Worm (Caenorhabditis elegans) whole organism, L4 larva: Measurements from ENCODE around the gene F26G1.5.
A peak's percentile ranks its signal among the peaks of the same experiment; 100 is the strongest.

Experiments used
- F37D6.2 ChIP-seq: sonication (generic microtip); optimal IDR thresholded peaks from 2 replicates; lab custom pipeline; 2016; ENCODE audit warnings: mild to moderate bottlenecking, missing genetic modification characterization, missing compliant biosample characterization
- F44E2.7 ChIP-seq: fragments of 200-800 bp; sonication (Bioruptor generic); IDR thresholded peaks from 2 replicates; pipeline ENCODE4 v2.1.2; 2022; ENCODE audit warnings: missing genetic modification characterization, missing compliant biosample characterization
- T20F7.1 ChIP-seq: fragments of 200-800 bp; sonication (Bioruptor generic); optimal IDR thresholded peaks from 2 replicates; lab custom pipeline; 2018; ENCODE audit warnings: mild to moderate bottlenecking, missing genetic modification characterization, missing compliant biosample characterization
- Y48G9A.11 ChIP-seq: fragments of 200-800 bp; sonication (Bioruptor generic); IDR thresholded peaks from 2 replicates; pipeline ENCODE4 v1.3.6; 2022; ENCODE audit warnings: missing genetic modification reagents, missing genetic modification characterization, missing compliant biosample characterization
- Y5F2A.4 ChIP-seq: fragments of 200-800 bp; sonication (Bioruptor generic); optimal IDR thresholded peaks from 2 replicates; lab custom pipeline; 2018; ENCODE audit warnings: mild to moderate bottlenecking, missing genetic modification characterization, missing compliant biosample characterization
- ZK546.5 ChIP-seq, 2 experiments: sonication (generic microtip); optimal IDR thresholded peaks; 2 replicates each; lab custom pipeline; 2017; ENCODE audit warnings: missing biosample characterization in 2 of 2, missing genetic modification characterization in 2 of 2
- aha-1 ChIP-seq: fragments of 150-350 bp; peaks from one replicate; lab custom pipeline; 2014; ENCODE audit warnings: missing biosample characterization, missing genetic modification characterization
- aly-2 ChIP-seq: sonication (generic microtip); optimal IDR thresholded peaks from 2 replicates; lab custom pipeline; 2018; ENCODE audit warnings: missing biosample characterization, missing genetic modification characterization
- attf-4 ChIP-seq: sonication (generic microtip); optimal IDR thresholded peaks from 3 replicates; lab custom pipeline; 2017; ENCODE audit warnings: missing biosample characterization, missing genetic modification characterization
- ceh-82 ChIP-seq: sonication (generic microtip); optimal IDR thresholded peaks from 2 replicates; lab custom pipeline; 2017; ENCODE audit warnings: missing biosample characterization, missing genetic modification characterization
- cey-2 ChIP-seq: sonication (generic microtip); optimal IDR thresholded peaks from 3 replicates; lab custom pipeline; 2017; ENCODE audit warnings: missing genetic modification characterization, mild to moderate bottlenecking, missing compliant biosample characterization, antibody characterized with exemption, borderline replicate concordance; ENCODE audit not compliant: insufficient read depth
- ctbp-1 ChIP-seq: fragments of 200-800 bp; sonication (Bioruptor generic); IDR thresholded peaks from 2 replicates; pipeline ENCODE4 v1.3.6; 2022; ENCODE audit warnings: missing genetic modification reagents, missing genetic modification characterization, missing compliant biosample characterization
- daf-16 ChIP-seq, 3 experiments: sonication (generic microtip); optimal IDR thresholded peaks; 2 replicates each; lab custom pipeline; 2016 to 2017; ENCODE audit warnings: missing genetic modification characterization in 3 of 3, missing genetic modification reagents in 3 of 3, mild to moderate bottlenecking in 2 of 3, missing compliant biosample characterization in 2 of 3, missing biosample characterization in 1 of 3, moderate library complexity in 1 of 3
- daf-19 ChIP-seq: fragments of 200-800 bp; sonication (Bioruptor generic); conservative IDR thresholded peaks from 2 replicates; pipeline ENCODE4 v1.3.6; 2022; ENCODE audit warnings: missing genetic modification characterization, missing compliant biosample characterization
- daf-8 ChIP-seq: fragments of 200-800 bp; sonication (Bioruptor generic); IDR thresholded peaks from 2 replicates; pipeline ENCODE4 v1.3.6; 2022; ENCODE audit warnings: missing genetic modification characterization, missing compliant biosample characterization
- dpl-1 ChIP-seq: fragments of 150-350 bp; optimal IDR thresholded peaks from 2 replicates; lab custom pipeline; 2014; ENCODE audit warnings: missing biosample characterization, missing genetic modification reagents, missing genetic modification characterization
- duxl-1 ChIP-seq: sonication (generic microtip); optimal IDR thresholded peaks from 2 replicates; lab custom pipeline; 2016; ENCODE audit warnings: mild to moderate bottlenecking, missing genetic modification characterization, moderate library complexity, missing compliant biosample characterization; ENCODE audit not compliant: poor library complexity
- dve-1 ChIP-seq: sonication (generic microtip); optimal IDR thresholded peaks from 2 replicates; lab custom pipeline; 2017; ENCODE audit warnings: antibody characterized with exemption, mild to moderate bottlenecking, missing genetic modification characterization, missing compliant biosample characterization; ENCODE audit not compliant: insufficient read depth
- egl-27 ChIP-seq: sonication (generic microtip); optimal IDR thresholded peaks from 3 replicates; lab custom pipeline; 2017; ENCODE audit warnings: missing biosample characterization, missing genetic modification reagents, missing genetic modification characterization
- fos-1 ChIP-seq: fragments of 150-350 bp; optimal IDR thresholded peaks from 2 replicates; lab custom pipeline; 2014; ENCODE audit warnings: missing biosample characterization, missing genetic modification characterization
- hlh-11 ChIP-seq: fragments of 200-800 bp; sonication (Bioruptor generic); optimal IDR thresholded peaks from 2 replicates; lab custom pipeline; 2018; ENCODE audit warnings: mild to moderate bottlenecking, missing genetic modification characterization, missing compliant biosample characterization
- hlh-30 ChIP-seq: sonication (generic microtip); optimal IDR thresholded peaks from 2 replicates; lab custom pipeline; 2017; ENCODE audit warnings: antibody characterized with exemption, mild to moderate bottlenecking, missing genetic modification characterization, missing compliant biosample characterization; ENCODE audit not compliant: insufficient read depth
- lin-1 ChIP-seq: fragments of 200-800 bp; sonication (Bioruptor generic); IDR thresholded peaks from 2 replicates; pipeline ENCODE4 v1.3.6; 2022; ENCODE audit warnings: missing genetic modification reagents, missing genetic modification characterization, missing compliant biosample characterization
- lin-29 ChIP-seq: fragments of 200-800 bp; sonication (Bioruptor generic); IDR thresholded peaks from 2 replicates; pipeline ENCODE4 v1.3.6; 2022; ENCODE audit warnings: missing genetic modification reagents, missing genetic modification characterization, missing compliant biosample characterization
- lin-38 ChIP-seq: fragments of 200-800 bp; sonication (Bioruptor generic); IDR thresholded peaks from 2 replicates; pipeline ENCODE4 v1.3.6; 2022; ENCODE audit warnings: missing genetic modification reagents, missing genetic modification characterization, missing compliant biosample characterization
- lir-3 ChIP-seq: sonication (generic microtip); optimal IDR thresholded peaks from 2 replicates; lab custom pipeline; 2016; ENCODE audit warnings: mild to moderate bottlenecking, missing genetic modification characterization, missing compliant biosample characterization
- lsy-2 ChIP-seq, 2 experiments: fragments of 150-350 bp in 1 of 2; sonication (generic microtip) in 1 of 2; optimal IDR thresholded peaks; 2 replicates each; lab custom pipeline; 2014 to 2017; ENCODE audit warnings: missing biosample characterization in 2 of 2, missing genetic modification characterization in 2 of 2
- madf-9 ChIP-seq: fragments of 200-800 bp; sonication (Bioruptor generic); conservative IDR thresholded peaks from 2 replicates; pipeline ENCODE4 v1.3.6; 2022; ENCODE audit warnings: missing genetic modification reagents, missing genetic modification characterization, missing compliant biosample characterization
- mdl-1 ChIP-seq, 2 experiments: fragments of 150-350 bp in 1 of 2; sonication (generic microtip) in 1 of 2; optimal IDR thresholded peaks; 2 replicates each; lab custom pipeline; 2014 to 2017; ENCODE audit warnings: missing biosample characterization in 2 of 2, missing genetic modification characterization in 2 of 2
- mdt-29 ChIP-seq: fragments of 200-800 bp; sonication (Bioruptor generic); IDR thresholded peaks from 2 replicates; pipeline ENCODE4 v1.3.6; 2022; ENCODE audit warnings: missing genetic modification reagents, missing genetic modification characterization, missing compliant biosample characterization
- mes-2 ChIP-seq: sonication (generic microtip); optimal IDR thresholded peaks from 2 replicates; lab custom pipeline; 2016; ENCODE audit warnings: missing genotype, mild to moderate bottlenecking, missing genetic modification characterization, missing compliant biosample characterization; ENCODE audit not compliant: poor library complexity, severe bottlenecking
- mxl-2 ChIP-seq: fragments of 200-800 bp; sonication (Bioruptor generic); conservative IDR thresholded peaks from 2 replicates; pipeline ENCODE4 v1.3.6; 2022; ENCODE audit warnings: missing genetic modification reagents, missing genetic modification characterization, missing compliant biosample characterization
- nhr-111 ChIP-seq: fragments of 200-800 bp; sonication (Bioruptor generic); optimal IDR thresholded peaks from 2 replicates; lab custom pipeline; 2018; ENCODE audit warnings: mild to moderate bottlenecking, missing genetic modification characterization, missing compliant biosample characterization
- nhr-25 ChIP-seq: sonication (generic microtip); optimal IDR thresholded peaks from 2 replicates; lab custom pipeline; 2017; ENCODE audit warnings: missing genetic modification characterization, mild to moderate bottlenecking, missing compliant biosample characterization, antibody characterized with exemption, moderate library complexity, borderline replicate concordance; ENCODE audit not compliant: insufficient read depth
- nhr-48 ChIP-seq: sonication (generic microtip); optimal IDR thresholded peaks from 2 replicates; lab custom pipeline; 2016; ENCODE audit warnings: mild to moderate bottlenecking, missing genetic modification characterization, missing compliant biosample characterization
- pqm-1 ChIP-seq: sonication (generic microtip); optimal IDR thresholded peaks from 2 replicates; lab custom pipeline; 2017; ENCODE audit warnings: missing biosample characterization, missing genetic modification characterization
- set-16 ChIP-seq: fragments of 200-800 bp; sonication (Bioruptor generic); IDR thresholded peaks from 2 replicates; pipeline ENCODE4 v1.3.6; 2022; ENCODE audit warnings: missing genetic modification reagents, missing genetic modification characterization, missing compliant biosample characterization
- skn-1 ChIP-seq: fragments of 150-350 bp; optimal IDR thresholded peaks from 2 replicates; lab custom pipeline; 2014; ENCODE audit warnings: missing biosample characterization, missing genetic modification characterization
- snpc-4 ChIP-seq: fragments of 150-350 bp; optimal IDR thresholded peaks from 2 replicates; lab custom pipeline; 2014; ENCODE audit warnings: missing biosample characterization, missing genetic modification characterization
- spr-1 ChIP-seq: sonication (generic microtip); optimal IDR thresholded peaks from 2 replicates; lab custom pipeline; 2016; ENCODE audit warnings: mild to moderate bottlenecking, missing genetic modification characterization, missing compliant biosample characterization
- tra-1 ChIP-seq: fragments of 200-800 bp; sonication (Bioruptor generic); IDR thresholded peaks from 2 replicates; pipeline ENCODE4 v1.3.6; 2022; ENCODE audit warnings: missing genetic modification reagents, missing genetic modification characterization, missing compliant biosample characterization
- unc-130 ChIP-seq: sonication (generic microtip); optimal IDR thresholded peaks from 2 replicates; lab custom pipeline; 2016; ENCODE audit warnings: missing genetic modification reagents, missing genetic modification characterization, missing compliant biosample characterization
- unc-39 ChIP-seq: sonication (generic microtip); optimal IDR thresholded peaks from 2 replicates; lab custom pipeline; 2017; ENCODE audit warnings: missing biosample characterization, missing genetic modification characterization
- zfp-3 ChIP-seq: fragments of 200-800 bp; sonication (Bioruptor generic); conservative IDR thresholded peaks from 2 replicates; pipeline ENCODE4 v1.3.6; 2022; ENCODE audit warnings: missing genetic modification reagents, missing genetic modification characterization, missing compliant biosample characterization
- zip-2 ChIP-seq: fragments of 150-350 bp; optimal IDR thresholded peaks from 2 replicates; lab custom pipeline; 2014; ENCODE audit warnings: missing biosample characterization, missing genetic modification characterization

Gene F26G1.5

ce11 chrII:4747697-4748096 is 23.5 kb downstream of the F26G1.5 start:
- peak in 1 of 2 experiments; percentile 2 for TF ChIP-seq lsy-2 (tag; optimal IDR thresholded peaks at IDR 0.05; lab: Kevin White, UChicago)
- TF ChIP-seq hlh-30 = peak; percentile 26
- TF ChIP-seq pqm-1 (tag; lab: Kevin White, UChicago) = no peak
- TF ChIP-seq hlh-11 (tag; lab: Kevin White, UChicago) = no peak

- TF ChIP-seq pqm-1 (tag; lab: Kevin White, UChicago) (no peak), egl-27 (tag; lab: Kevin White, UChicago) (no peak), nhr-111 (no peak), cey-2 (no peak), dve-1 (tag; lab: Kevin White, UChicago) (no peak), zip-2 (tag; lab: Kevin White, UChicago) (no peak), hlh-11 (tag; lab: Kevin White, UChicago) (peak; percentile 5), mdl-1 (tag; optimal IDR thresholded peaks at IDR 0.05; lab: Kevin White, UChicago) (peak in 1 of 2 experiments; percentile 39), nhr-48 (tag; lab: Kevin White, UChicago) (peak; percentile 62), hlh-30 (peak; percentile 69), daf-16 (GFP tag; optimal IDR thresholded peaks at IDR 0.05; lab: Kevin White, UChicago) (no peak), daf-16 (tag; optimal IDR thresholded peaks at IDR 0.05; lab: Kevin White, UChicago) (no peak), skn-1 (tag; lab: Kevin White, UChicago) (no peak), F44E2.7 (no peak), Y5F2A.4 (no peak), mdt-29 (GFP tag; lab: Robert Waterston, UW) (peak; percentile 16; the same call in 1 of the 2 replicates), mxl-2 (GFP tag; lab: Robert Waterston, UW) (no peak), mes-2 (no peak), nhr-25 (no peak), lin-38 (GFP tag; lab: Robert Waterston, UW) (no peak), ZK546.5 (tag; optimal IDR thresholded peaks at IDR 0.05; lab: Kevin White, UChicago) (no peak), zfp-3 (no peak), lin-29 (no peak), spr-1 (tag; lab: Kevin White, UChicago) (no peak), T20F7.1 (GFP tag; lab: Kevin White, UChicago) (no peak), aly-2 (tag; lab: Kevin White, UChicago) (no peak), lir-3 (tag; lab: Kevin White, UChicago) (no peak), duxl-1 (tag; lab: Kevin White, UChicago) (no peak), fos-1 (tag; lab: Kevin White, UChicago) (no peak), dpl-1 (GFP tag; lab: Kevin White, UChicago) (no peak), unc-130 (no peak), tra-1 (GFP tag; lab: Robert Waterston, UW) (no peak), unc-39 (tag; lab: Kevin White, UChicago) (no peak), attf-4 (tag; lab: Kevin White, UChicago) (no peak), set-16 (GFP tag; lab: Robert Waterston, UW) (no peak), madf-9 (GFP tag; lab: Robert Waterston, UW) (no peak), lsy-2 (tag; optimal IDR thresholded peaks at IDR 0.05; lab: Kevin White, UChicago) (peak in 1 of 2 experiments; percentile 51), snpc-4 (tag; lab: Kevin White, UChicago) (no peak)
These were observed 24.1 kb downstream of the F26G1.5 start for ce11 chrII:4747063-4747462.

DNA sequence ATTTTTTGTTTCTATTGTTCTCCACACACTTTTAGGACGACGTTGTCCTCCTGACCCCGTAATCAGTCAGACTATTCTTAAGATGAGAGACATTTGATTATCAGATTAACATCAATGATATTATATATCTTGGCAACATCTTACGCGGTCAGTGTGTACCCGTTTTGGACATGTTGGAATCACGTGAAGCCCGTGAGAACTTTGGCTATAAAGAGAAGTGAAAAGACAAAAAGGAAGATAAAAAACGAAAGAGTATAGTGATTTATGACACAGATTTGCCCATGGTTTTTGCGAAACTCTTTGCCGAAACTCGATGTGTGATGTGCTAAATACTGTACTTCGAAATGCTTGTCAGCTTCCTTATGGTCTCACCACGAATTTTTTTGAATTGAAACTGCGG is 25.9 kb downstream of the F26G1.5 start:
- no peak for TF ChIP-seq zfp-3
- TF ChIP-seq daf-19 (GFP tag; lab: Robert Waterston, UW) = no peak
- TF ChIP-seq F44E2.7 = no peak
- no peak for TF ChIP-seq ctbp-1 (GFP tag; lab: Robert Waterston, UW)
- no peak for TF ChIP-seq pqm-1 (tag; lab: Kevin White, UChicago)
- no peak for TF ChIP-seq ceh-82 (tag; lab: Kevin White, UChicago)
- TF ChIP-seq dve-1 (tag; lab: Kevin White, UChicago) = peak; percentile 34
- no peak for TF ChIP-seq F37D6.2
- TF ChIP-seq aha-1 = peak; percentile 84
- no peak for TF ChIP-seq daf-16 (GFP tag; optimal IDR thresholded peaks at IDR 0.05; lab: Kevin White, UChicago)
- no peak for TF ChIP-seq daf-16 (tag; optimal IDR thresholded peaks at IDR 0.05; lab: Kevin White, UChicago)
- no peak for TF ChIP-seq lin-1 (GFP tag; lab: Robert Waterston, UW)
- peak; percentile 78 for TF ChIP-seq mxl-2 (GFP tag; lab: Robert Waterston, UW)
- peak; percentile 32 for TF ChIP-seq mes-2
- TF ChIP-seq Y5F2A.4 = no peak
- no peak for TF ChIP-seq daf-8 (GFP tag; lab: Robert Waterston, UW)
- TF ChIP-seq aly-2 (tag; lab: Kevin White, UChicago) = no peak
- TF ChIP-seq madf-9 (GFP tag; lab: Robert Waterston, UW) = no peak
- no peak for TF ChIP-seq Y48G9A.11 (GFP tag; lab: Robert Waterston, UW)
- TF ChIP-seq zip-2 (tag; lab: Kevin White, UChicago) = no peak
- peak; percentile 39; the same call in 1 of the 2 replicates for TF ChIP-seq tra-1 (GFP tag; lab: Robert Waterston, UW)
